Worm (Caenorhabditis elegans) whole organism, young adult: Measurements from ENCODE around the gene lap-1.

Experiments
- K12H6.12 ChIP-seq: fragments of 200-800 bp; sonication (Bioruptor generic); optimal IDR thresholded peaks from 2 replicates; lab custom pipeline; 2018; ENCODE audit warnings: mild to moderate bottlenecking, missing genetic modification characterization, missing compliant biosample characterization
- aptf-3 ChIP-seq: fragments of 200-800 bp; sonication (Bioruptor generic); IDR thresholded peaks from 2 replicates; pipeline ENCODE4 v1.3.6; 2022; ENCODE audit warnings: missing genetic modification characterization, missing compliant biosample characterization
- ceh-100 ChIP-seq: fragments of 200-800 bp; sonication (Bioruptor generic); IDR thresholded peaks from 2 replicates; pipeline ENCODE4 v1.3.6; 2022; ENCODE audit warnings: missing genetic modification reagents, missing genetic modification characterization, missing compliant biosample characterization
- chd-7 ChIP-seq: sonication (generic microtip); optimal IDR thresholded peaks from 2 replicates; lab custom pipeline; 2016; ENCODE audit warnings: mild to moderate bottlenecking, missing genetic modification characterization, moderate library complexity, missing compliant biosample characterization
- egl-18 ChIP-seq: fragments of 200-800 bp; sonication (Bioruptor generic); IDR thresholded peaks from 2 replicates; pipeline ENCODE4 v1.3.6; 2022; ENCODE audit warnings: missing genetic modification reagents, missing genetic modification characterization, missing compliant biosample characterization
- mcd-1 ChIP-seq: fragments of 200-800 bp; sonication (Bioruptor generic); IDR thresholded peaks from 2 replicates; pipeline ENCODE4 v1.3.6; 2022; ENCODE audit warnings: missing genetic modification reagents, missing genetic modification characterization, missing compliant biosample characterization
- pha-4 ChIP-seq: fragments of 150-350 bp; sonication (generic microtip); optimal IDR thresholded peaks from 2 replicates; lab custom pipeline; 2014; ENCODE audit warnings: missing biosample characterization, missing genetic modification reagents, missing genetic modification characterization

DNA sequence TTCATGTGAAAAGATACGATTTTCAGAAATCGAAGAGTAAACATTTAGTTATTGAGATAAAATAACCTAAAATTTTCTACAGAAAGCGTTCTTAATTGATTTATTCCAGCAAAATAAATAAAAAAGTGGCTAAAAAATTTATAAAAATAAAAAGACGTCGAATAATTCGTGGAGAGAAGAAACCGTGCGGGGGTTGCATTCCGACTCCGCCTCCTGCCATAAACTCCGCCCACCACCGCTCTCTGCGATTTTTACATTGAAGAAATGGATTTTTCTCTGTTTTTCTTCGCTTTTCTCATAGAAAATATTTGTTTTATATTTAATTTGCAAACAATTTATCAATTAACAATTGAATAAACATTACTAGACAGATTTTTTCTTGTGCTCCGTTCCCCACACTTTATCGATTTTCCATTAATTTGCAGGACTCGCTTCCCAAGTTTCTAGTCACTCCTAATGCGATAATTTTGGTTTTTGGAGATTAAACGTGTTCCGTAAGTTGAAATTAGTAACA lies 3.8 kb upstream of the lap-1 start, which contains the start of the genes ubxn-4 and cyy-1:
- no peak for TF ChIP-seq chd-7 (tag; lab: Kevin White, UChicago)
- TF ChIP-seq K12H6.12 (tag; lab: Kevin White, UChicago) = no peak
- no peak for TF ChIP-seq egl-18 (GFP tag; lab: Robert Waterston, UW)
- no peak for TF ChIP-seq ceh-100 (GFP tag; lab: Robert Waterston, UW)
- TF ChIP-seq aptf-3 (GFP tag; lab: Robert Waterston, UW) = no peak
- TF ChIP-seq mcd-1 = no peak
- no peak for TF ChIP-seq pha-4 (tag; lab: Kevin White, UChicago)
